Worm (Caenorhabditis elegans) whole organism, L2 larva: ENCODE measurements around the gene fbxa-158.

Experiments
- F13H6.1 ChIP-seq: sonication (generic microtip); optimal IDR thresholded peaks from 2 replicates; lab custom pipeline; 2016; ENCODE audit warnings: missing genetic modification characterization, missing compliant biosample characterization
- R02D3.7 ChIP-seq: fragments of 150-350 bp; optimal IDR thresholded peaks from 2 replicates; lab custom pipeline; 2014; ENCODE audit warnings: missing biosample characterization, missing genetic modification characterization
- ZK546.5 ChIP-seq: sonication (generic microtip); optimal IDR thresholded peaks from 2 replicates; lab custom pipeline; 2017; ENCODE audit warnings: missing biosample characterization, missing genetic modification characterization
- alr-1 ChIP-seq: fragments of 150-350 bp; optimal IDR thresholded peaks from 2 replicates; lab custom pipeline; 2014; ENCODE audit warnings: missing biosample characterization, missing genetic modification characterization
- aly-2 ChIP-seq: fragments of 150-350 bp; optimal IDR thresholded peaks from 2 replicates; lab custom pipeline; 2014; ENCODE audit warnings: missing biosample characterization, missing genetic modification characterization
- blmp-1 ChIP-seq: sonication (generic microtip); optimal IDR thresholded peaks from 2 replicates; lab custom pipeline; 2017; ENCODE audit warnings: missing genetic modification characterization, mild to moderate bottlenecking, missing compliant biosample characterization, antibody characterized with exemption, moderate library complexity; ENCODE audit not compliant: insufficient read depth
- egl-27 ChIP-seq: sonication (generic microtip); optimal IDR thresholded peaks from 3 replicates; lab custom pipeline; 2017; ENCODE audit warnings: missing biosample characterization, missing genetic modification reagents, missing genetic modification characterization
- elt-3 ChIP-seq: sonication (generic microtip); optimal IDR thresholded peaks from 2 replicates; lab custom pipeline; 2017; ENCODE audit warnings: missing biosample characterization, missing genetic modification characterization
- fos-1 ChIP-seq: fragments of 150-350 bp; optimal IDR thresholded peaks from 2 replicates; lab custom pipeline; 2014; ENCODE audit warnings: missing biosample characterization, missing genetic modification characterization
- lin-11 ChIP-seq: fragments of 150-350 bp; sonication (generic microtip); optimal IDR thresholded peaks from 2 replicates; lab custom pipeline; 2014; ENCODE audit warnings: missing biosample characterization, missing genetic modification characterization, inconsistent platforms, mixed read lengths
- lsy-2 ChIP-seq, 2 experiments: fragments of 150-350 bp in 1 of 2; sonication (generic microtip) in 1 of 2; optimal IDR thresholded peaks; 2 replicates each; lab custom pipeline; 2014 to 2017; ENCODE audit warnings: missing biosample characterization in 2 of 2, missing genetic modification characterization in 2 of 2
- mab-5 ChIP-seq: fragments of 150-350 bp; optimal IDR thresholded peaks from 2 replicates; lab custom pipeline; 2014; ENCODE audit warnings: missing biosample characterization, missing genetic modification characterization
- mbf-1 ChIP-seq: sonication (generic microtip); optimal IDR thresholded peaks from 2 replicates; lab custom pipeline; 2017; ENCODE audit warnings: missing biosample characterization, missing genetic modification characterization
- mdl-1 ChIP-seq, 2 experiments: fragments of 150-350 bp in 1 of 2; sonication (generic microtip) in 1 of 2; optimal IDR thresholded peaks; 2 replicates each; lab custom pipeline; 2017; ENCODE audit warnings: missing biosample characterization in 2 of 2, missing genetic modification characterization in 2 of 2
- nhr-11 ChIP-seq: fragments of 150-350 bp; optimal IDR thresholded peaks from 2 replicates; lab custom pipeline; 2014; ENCODE audit warnings: missing biosample characterization, missing genetic modification characterization
- nhr-12 ChIP-seq: fragments of 150-350 bp; optimal IDR thresholded peaks from 2 replicates; lab custom pipeline; 2014; ENCODE audit warnings: missing biosample characterization, missing genetic modification characterization
- nhr-129 ChIP-seq: fragments of 150-350 bp; optimal IDR thresholded peaks from 2 replicates; lab custom pipeline; 2014; ENCODE audit warnings: missing biosample characterization, missing genetic modification characterization
- nhr-23 ChIP-seq: fragments of 150-350 bp; optimal IDR thresholded peaks from 2 replicates; lab custom pipeline; 2014; ENCODE audit warnings: missing biosample characterization, missing genetic modification reagents, missing genetic modification characterization
- nhr-25 ChIP-seq: fragments of 150-350 bp; sonication (generic microtip); optimal IDR thresholded peaks from 3 replicates; lab custom pipeline; 2014; ENCODE audit warnings: missing biosample characterization, missing genetic modification characterization
- nhr-6 ChIP-seq: fragments of 150-350 bp; optimal IDR thresholded peaks from 2 replicates; lab custom pipeline; 2014; ENCODE audit warnings: missing biosample characterization, missing genetic modification characterization
- nhr-77 ChIP-seq: fragments of 150-350 bp; optimal IDR thresholded peaks from 2 replicates; lab custom pipeline; 2014; ENCODE audit warnings: missing biosample characterization, missing genetic modification characterization
- peb-1 ChIP-seq: fragments of 150-350 bp; optimal IDR thresholded peaks from 2 replicates; lab custom pipeline; 2014; ENCODE audit warnings: missing biosample characterization, missing genetic modification characterization
- sem-4 ChIP-seq: fragments of 150-350 bp; optimal IDR thresholded peaks from 2 replicates; lab custom pipeline; 2014; ENCODE audit warnings: missing biosample characterization, missing genetic modification reagents, missing genetic modification characterization
- skn-1 ChIP-seq: sonication (generic microtip); optimal IDR thresholded peaks from 2 replicates; lab custom pipeline; 2017; ENCODE audit warnings: missing biosample characterization, missing genetic modification characterization
- snpc-4 ChIP-seq: fragments of 150-350 bp; optimal IDR thresholded peaks from 2 replicates; lab custom pipeline; 2014; ENCODE audit warnings: missing biosample characterization, missing genetic modification characterization
- unc-39 ChIP-seq: fragments of 150-350 bp; optimal IDR thresholded peaks from 2 replicates; lab custom pipeline; 2014; ENCODE audit warnings: missing biosample characterization, missing genetic modification characterization
- unc-55 ChIP-seq: fragments of 150-350 bp; sonication (generic microtip); optimal IDR thresholded peaks from 3 replicates; lab custom pipeline; 2014; ENCODE audit warnings: missing biosample characterization, missing genetic modification reagents, missing genetic modification characterization
- unc-62 ChIP-seq: fragments of 150-350 bp; optimal IDR thresholded peaks from 2 replicates; lab custom pipeline; 2014; ENCODE audit warnings: missing biosample characterization, missing genetic modification reagents, missing genetic modification characterization
- ztf-1 ChIP-seq: fragments of 200-800 bp; sonication (Bioruptor generic); conservative IDR thresholded peaks from 2 replicates; pipeline ENCODE4 v1.3.6; 2022; ENCODE audit warnings: missing genetic modification characterization, missing compliant biosample characterization
- ztf-11 ChIP-seq: sonication (generic microtip); optimal IDR thresholded peaks from 2 replicates; lab custom pipeline; 2017; ENCODE audit warnings: missing biosample characterization, missing genetic modification characterization

Gene fbxa-158

ce11 chrII:1605010-1605409 is 16.1 kb downstream of the fbxa-158 start:
- TF ChIP-seq nhr-11 (tag; lab: Kevin White, UChicago) = no peak
- TF ChIP-seq blmp-1 (tag; lab: Kevin White, UChicago) = no peak
- no peak for TF ChIP-seq elt-3 (tag; lab: Kevin White, UChicago)

ce11 chrII:1603049-1603448 is 18.0 kb downstream of the fbxa-158 start:
- TF ChIP-seq aly-2 (tag; lab: Kevin White, UChicago) (no peak), nhr-25 (tag; lab: Kevin White, UChicago) (no peak), unc-39 (tag; lab: Kevin White, UChicago) (no peak), nhr-12 (tag; lab: Kevin White, UChicago) (no peak), F13H6.1 (tag; lab: Kevin White, UChicago) (no peak), unc-55 (GFP tag; lab: Kevin White, UChicago) (no peak), sem-4 (tag; lab: Kevin White, UChicago) (no peak), ztf-11 (tag; lab: Kevin White, UChicago) (no peak), nhr-23 (tag; lab: Kevin White, UChicago) (no peak), lin-11 (tag; lab: Kevin White, UChicago) (no peak), egl-27 (tag; lab: Kevin White, UChicago) (no peak), ztf-1 (no peak), peb-1 (no peak), snpc-4 (tag; lab: Kevin White, UChicago) (no peak), nhr-6 (tag; lab: Kevin White, UChicago) (no peak), mbf-1 (tag; lab: Kevin White, UChicago) (no peak), alr-1 (no peak), ZK546.5 (tag; lab: Kevin White, UChicago) (no peak)

- TF ChIP-seq lsy-2 (tag; optimal IDR thresholded peaks at IDR 0.05; lab: Kevin White, UChicago) (no peak), fos-1 (tag; lab: Kevin White, UChicago) (peak; percentile 67)
These were observed 19.6 kb downstream of the fbxa-158 start, which contains the start of gene bath-47 for ce11 chrII:1601507-1601906. TSS of gene bath-47 (plus strand) at chrII:1601811.

DNA sequence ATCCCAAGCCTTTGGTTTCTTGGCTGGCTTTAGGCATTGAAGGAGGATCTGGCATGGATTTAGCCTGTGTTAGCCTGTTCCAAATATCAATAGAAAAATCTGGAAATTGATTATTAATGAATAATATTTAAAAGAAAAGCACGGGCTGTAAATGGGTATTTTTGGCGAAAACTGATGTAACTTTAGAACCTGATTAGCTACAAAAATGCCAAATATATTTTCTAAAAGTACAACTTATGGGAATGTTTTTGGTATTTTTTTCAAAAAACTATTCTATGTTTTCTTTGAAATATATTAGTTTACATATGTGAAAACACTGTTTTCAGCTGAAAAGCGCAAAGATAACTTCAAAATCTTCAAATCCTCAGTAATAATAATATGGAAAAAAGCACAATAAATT is 20.4 kb downstream of the fbxa-158 start, which contains the start of gene bath-26:
Gene bath-26, minus strand, starts transcription at position 101 of the 400 bp plus-strand sequence.
- TF ChIP-seq snpc-4 (tag; lab: Kevin White, UChicago) = no peak
- TF ChIP-seq R02D3.7 (tag; lab: Kevin White, UChicago) = no peak
- no peak for TF ChIP-seq ztf-1
- TF ChIP-seq nhr-77 (tag; lab: Kevin White, UChicago) = no peak
- no peak for TF ChIP-seq nhr-25 (tag; lab: Kevin White, UChicago)
- no peak for TF ChIP-seq unc-62
- TF ChIP-seq ztf-11 (tag; lab: Kevin White, UChicago) = no peak

DNA sequence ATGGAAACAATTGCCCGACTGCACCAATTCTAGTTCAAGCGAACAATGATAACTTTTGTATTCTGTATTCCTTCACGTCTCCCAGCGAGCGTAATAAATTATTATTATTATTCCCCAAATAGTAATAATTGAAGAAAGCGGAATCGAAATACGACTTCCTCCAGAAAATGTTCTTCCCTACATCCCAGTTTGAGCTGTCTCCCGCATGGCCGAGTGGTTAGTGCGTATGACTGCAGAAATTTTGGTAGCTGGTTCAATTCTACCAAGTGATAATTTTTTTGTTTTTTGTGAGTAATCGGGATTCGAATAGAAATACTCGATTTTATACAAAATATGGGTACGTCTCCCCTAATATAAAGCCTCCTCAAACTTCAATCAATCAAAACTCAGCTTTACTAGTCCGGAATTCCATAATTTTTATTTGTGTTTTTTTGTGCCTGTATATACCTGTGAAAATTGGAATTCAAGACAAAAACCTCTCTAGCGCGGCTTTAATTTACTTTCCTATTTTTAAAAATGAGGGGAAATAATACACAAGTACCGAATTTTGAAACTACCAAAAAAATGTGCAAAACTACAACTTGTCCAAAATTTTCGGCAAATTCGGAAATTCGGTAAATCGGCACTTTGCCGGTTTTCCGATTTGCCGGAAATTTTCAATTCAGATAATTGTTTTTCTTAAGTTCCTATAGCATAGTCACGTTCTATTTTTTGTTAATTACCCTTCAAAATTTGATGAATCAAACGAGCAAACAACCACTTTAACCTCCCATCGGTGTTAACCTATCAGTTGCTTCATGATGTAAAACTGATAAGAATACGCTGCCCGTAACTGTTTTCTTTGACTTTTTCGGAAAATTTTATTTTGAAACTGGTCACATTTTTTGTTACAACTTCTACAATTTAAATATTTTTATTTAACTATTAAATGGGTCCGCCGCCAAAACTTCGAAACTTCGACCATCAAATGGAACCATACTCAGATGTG is 23.7 kb downstream of the fbxa-158 start, which contains the start of gene bath-46:
Gene bath-46, plus strand, starts transcription at position 806 of the 988 bp plus-strand sequence.
- no peak for TF ChIP-seq lsy-2 (tag; optimal IDR thresholded peaks at IDR 0.05; lab: Kevin White, UChicago)
- no peak for TF ChIP-seq elt-3 (tag; lab: Kevin White, UChicago)
- TF ChIP-seq ztf-1 = no peak
- TF ChIP-seq skn-1 (tag; lab: Kevin White, UChicago) = no peak
- TF ChIP-seq R02D3.7 (tag; lab: Kevin White, UChicago) = no peak
- TF ChIP-seq sem-4 (tag; lab: Kevin White, UChicago) = no peak
- peak; percentile 2 for TF ChIP-seq nhr-129
- TF ChIP-seq nhr-23 (tag; lab: Kevin White, UChicago) = no peak
- TF ChIP-seq mab-5 (tag; lab: Kevin White, UChicago) = no peak
- TF ChIP-seq fos-1 (tag; lab: Kevin White, UChicago) = peak; percentile 74
- TF ChIP-seq ZK546.5 (tag; lab: Kevin White, UChicago) = no peak
- no peak for TF ChIP-seq mdl-1 (tag; optimal IDR thresholded peaks at IDR 0.05; lab: Kevin White, UChicago)
